Worm (Caenorhabditis elegans): ENCODE results near the gene tbck-1.

The tbck-1 gene

ce11 chrII:4827734-4828609 lies at the start of gene tbck-1, which contains the start of gene fbxb-88:
TSS of gene tbck-1 (plus strand) at chrII:4828559.
TSS of gene fbxb-88 (minus strand) at chrII:4827884.
- TF ChIP-seq dao-5 (tag; optimal IDR thresholded peaks at IDR 0.05): no peak
- TF ChIP-seq him-1 (tag; optimal IDR thresholded peaks at IDR 0.05): no peak
- peak; percentile 35 for TF ChIP-seq W03F9.2 (tag; optimal IDR thresholded peaks at IDR 0.05)

- TF ChIP-seq him-1 (tag; optimal IDR thresholded peaks at IDR 0.05): no peak
- no peak for TF ChIP-seq W03F9.2 (tag; optimal IDR thresholded peaks at IDR 0.05)
- no peak for TF ChIP-seq dao-5 (tag; optimal IDR thresholded peaks at IDR 0.05)
These were observed 48.6 kb upstream of the tbck-1 start for ce11 chrII:4779753-4780152.

ce11 chrII:4784436-4784835 lies 43.9 kb upstream of the tbck-1 start, which contains the start of gene nep-12:
TSS of gene nep-12 (minus strand) at chrII:4784536.
- TF ChIP-seq W03F9.2 (tag; optimal IDR thresholded peaks at IDR 0.05) (no peak), him-1 (tag; optimal IDR thresholded peaks at IDR 0.05) (no peak), dao-5 (tag; optimal IDR thresholded peaks at IDR 0.05) (no peak)

- TF ChIP-seq dao-5 (tag; optimal IDR thresholded peaks at IDR 0.05) (no peak), him-1 (tag; optimal IDR thresholded peaks at IDR 0.05) (no peak), W03F9.2 (tag; optimal IDR thresholded peaks at IDR 0.05) (no peak)
These were observed 42.2 kb upstream of the tbck-1 start, which contains the start of gene msp-3 for ce11 chrII:4786181-4786580. TSS of gene msp-3 (minus strand) at chrII:4786281.

- TF ChIP-seq dao-5 (tag; optimal IDR thresholded peaks at IDR 0.05): no peak
- no peak for TF ChIP-seq W03F9.2 (tag; optimal IDR thresholded peaks at IDR 0.05)
- TF ChIP-seq him-1 (tag; optimal IDR thresholded peaks at IDR 0.05): no peak
These were observed 38.5 kb upstream of the tbck-1 start, which contains the start of gene F26G1.15 for ce11 chrII:4789835-4790343. TSS of gene F26G1.15 (plus strand) at chrII:4790293.

ce11 chrII:4790687-4791086 lies 37.7 kb upstream of the tbck-1 start:
- TF ChIP-seq him-1 (tag; optimal IDR thresholded peaks at IDR 0.05) (no peak), W03F9.2 (tag; optimal IDR thresholded peaks at IDR 0.05) (no peak), dao-5 (tag; optimal IDR thresholded peaks at IDR 0.05) (no peak)

- no peak for TF ChIP-seq dao-5 (tag; optimal IDR thresholded peaks at IDR 0.05)
- peak; percentile 3 for TF ChIP-seq him-1 (tag; optimal IDR thresholded peaks at IDR 0.05)
- TF ChIP-seq W03F9.2 (tag; optimal IDR thresholded peaks at IDR 0.05): peak; percentile 22
These were observed 37.1 kb upstream of the tbck-1 start, which contains the start of gene F26G1.1 for ce11 chrII:4791272-4791671. TSS of gene F26G1.1 (plus strand) at chrII:4791618.

ce11 chrII:4793320-4793719 lies 35.0 kb upstream of the tbck-1 start:
- TF ChIP-seq W03F9.2 (tag; optimal IDR thresholded peaks at IDR 0.05) (no peak), dao-5 (tag; optimal IDR thresholded peaks at IDR 0.05) (no peak), him-1 (tag; optimal IDR thresholded peaks at IDR 0.05) (no peak)

ce11 chrII:4795461-4795860 lies 32.9 kb upstream of the tbck-1 start, which contains the start of gene C33F10.4:
TSS of gene C33F10.4 (plus strand) at chrII:4795761.
- no peak for TF ChIP-seq him-1 (tag; optimal IDR thresholded peaks at IDR 0.05)
- TF ChIP-seq dao-5 (tag; optimal IDR thresholded peaks at IDR 0.05): no peak
- no peak for TF ChIP-seq W03F9.2 (tag; optimal IDR thresholded peaks at IDR 0.05)

- TF ChIP-seq him-1 (tag; optimal IDR thresholded peaks at IDR 0.05) (no peak), dao-5 (tag; optimal IDR thresholded peaks at IDR 0.05) (no peak), W03F9.2 (tag; optimal IDR thresholded peaks at IDR 0.05) (no peak)
These were observed 31.3 kb upstream of the tbck-1 start, which contains the start of gene C33F10.14 for ce11 chrII:4797071-4797470. TSS of gene C33F10.14 (plus strand) at chrII:4797371.

ce11 chrII:4800524-4800923 lies 27.8 kb upstream of the tbck-1 start:
- TF ChIP-seq dao-5 (tag; optimal IDR thresholded peaks at IDR 0.05) (no peak), him-1 (tag; optimal IDR thresholded peaks at IDR 0.05) (no peak), W03F9.2 (tag; optimal IDR thresholded peaks at IDR 0.05) (no peak)

ce11 chrII:4802917-4803316 lies 25.4 kb upstream of the tbck-1 start:
- no peak for TF ChIP-seq W03F9.2 (tag; optimal IDR thresholded peaks at IDR 0.05)
- no peak for TF ChIP-seq him-1 (tag; optimal IDR thresholded peaks at IDR 0.05)

- TF ChIP-seq dao-5 (tag; optimal IDR thresholded peaks at IDR 0.05) (no peak), him-1 (tag; optimal IDR thresholded peaks at IDR 0.05) (no peak), W03F9.2 (tag; optimal IDR thresholded peaks at IDR 0.05) (no peak)
These were observed 22.6 kb upstream of the tbck-1 start for ce11 chrII:4805799-4806198.

- TF ChIP-seq W03F9.2 (tag; optimal IDR thresholded peaks at IDR 0.05): no peak
- no peak for TF ChIP-seq dao-5 (tag; optimal IDR thresholded peaks at IDR 0.05)
- TF ChIP-seq him-1 (tag; optimal IDR thresholded peaks at IDR 0.05): no peak
These were observed 22.1 kb upstream of the tbck-1 start for ce11 chrII:4806261-4806660.
